Worm (Caenorhabditis elegans) whole organism, L2 larva: ENCODE data around the gene inx-18.

ENCODE experiments used
- F13H6.1 ChIP-seq: sonication (generic microtip); optimal IDR thresholded peaks from 2 replicates; lab custom pipeline; 2016; ENCODE audit warnings: missing genetic modification characterization, missing compliant biosample characterization
- ZK546.5 ChIP-seq: sonication (generic microtip); optimal IDR thresholded peaks from 2 replicates; lab custom pipeline; 2017; ENCODE audit warnings: missing biosample characterization, missing genetic modification characterization
- alr-1 ChIP-seq: fragments of 150-350 bp; optimal IDR thresholded peaks from 2 replicates; lab custom pipeline; 2014; ENCODE audit warnings: missing biosample characterization, missing genetic modification characterization
- ama-1 ChIP-seq: fragments of 150-350 bp; optimal IDR thresholded peaks from 2 replicates; lab custom pipeline; 2018; ENCODE audit warnings: inconsistent platforms
- blmp-1 ChIP-seq: sonication (generic microtip); optimal IDR thresholded peaks from 2 replicates; lab custom pipeline; 2017; ENCODE audit warnings: missing genetic modification characterization, mild to moderate bottlenecking, missing compliant biosample characterization, antibody characterized with exemption, moderate library complexity; ENCODE audit not compliant: insufficient read depth
- ceh-16 ChIP-seq: fragments of 150-350 bp; optimal IDR thresholded peaks from 2 replicates; lab custom pipeline; 2014; ENCODE audit warnings: missing biosample characterization, missing genetic modification characterization
- ceh-82 ChIP-seq: fragments of 150-350 bp; optimal IDR thresholded peaks from 2 replicates; lab custom pipeline; 2014; ENCODE audit warnings: missing biosample characterization, missing genetic modification characterization
- dmd-4 ChIP-seq: sonication (generic microtip); optimal IDR thresholded peaks from 2 replicates; lab custom pipeline; 2017; ENCODE audit warnings: missing biosample characterization, missing genetic modification characterization
- elt-3 ChIP-seq: sonication (generic microtip); optimal IDR thresholded peaks from 2 replicates; lab custom pipeline; 2017; ENCODE audit warnings: missing biosample characterization, missing genetic modification characterization
- fos-1 ChIP-seq: fragments of 150-350 bp; optimal IDR thresholded peaks from 2 replicates; lab custom pipeline; 2014; ENCODE audit warnings: missing biosample characterization, missing genetic modification characterization
- gmeb-1 ChIP-seq: fragments of 150-350 bp; optimal IDR thresholded peaks from 2 replicates; lab custom pipeline; 2014; ENCODE audit warnings: missing biosample characterization, missing genetic modification characterization
- lin-13 ChIP-seq: fragments of 150-350 bp; optimal IDR thresholded peaks from 2 replicates; lab custom pipeline; 2014; ENCODE audit warnings: missing biosample characterization, missing genetic modification reagents, missing genetic modification characterization
- lin-39 ChIP-seq: fragments of 150-350 bp; optimal IDR thresholded peaks from 2 replicates; lab custom pipeline; 2014; ENCODE audit warnings: missing biosample characterization, missing genetic modification reagents, missing genetic modification characterization
- lsy-2 ChIP-seq, 2 experiments: fragments of 150-350 bp in 1 of 2; sonication (generic microtip) in 1 of 2; optimal IDR thresholded peaks; 2 replicates each; lab custom pipeline; 2014 to 2017; ENCODE audit warnings: missing biosample characterization in 2 of 2, missing genetic modification characterization in 2 of 2
- mab-5 ChIP-seq: fragments of 150-350 bp; optimal IDR thresholded peaks from 2 replicates; lab custom pipeline; 2014; ENCODE audit warnings: missing biosample characterization, missing genetic modification characterization
- mbf-1 ChIP-seq: sonication (generic microtip); optimal IDR thresholded peaks from 2 replicates; lab custom pipeline; 2017; ENCODE audit warnings: missing biosample characterization, missing genetic modification characterization
- mdl-1 ChIP-seq, 2 experiments: fragments of 150-350 bp in 1 of 2; sonication (generic microtip) in 1 of 2; optimal IDR thresholded peaks; 2 replicates each; lab custom pipeline; 2017; ENCODE audit warnings: missing biosample characterization in 2 of 2, missing genetic modification characterization in 2 of 2
- nhr-10 ChIP-seq: sonication (generic microtip); optimal IDR thresholded peaks from 2 replicates; lab custom pipeline; 2017; ENCODE audit warnings: missing biosample characterization, missing genetic modification characterization
- nhr-11 ChIP-seq: fragments of 150-350 bp; optimal IDR thresholded peaks from 2 replicates; lab custom pipeline; 2014; ENCODE audit warnings: missing biosample characterization, missing genetic modification characterization
- nhr-12 ChIP-seq: fragments of 150-350 bp; optimal IDR thresholded peaks from 2 replicates; lab custom pipeline; 2014; ENCODE audit warnings: missing biosample characterization, missing genetic modification characterization
- nhr-129 ChIP-seq: fragments of 150-350 bp; optimal IDR thresholded peaks from 2 replicates; lab custom pipeline; 2014; ENCODE audit warnings: missing biosample characterization, missing genetic modification characterization
- nhr-237 ChIP-seq: fragments of 150-350 bp; optimal IDR thresholded peaks from 2 replicates; lab custom pipeline; 2014; ENCODE audit warnings: missing biosample characterization, missing genetic modification characterization
- nhr-25 ChIP-seq: fragments of 150-350 bp; sonication (generic microtip); optimal IDR thresholded peaks from 3 replicates; lab custom pipeline; 2014; ENCODE audit warnings: missing biosample characterization, missing genetic modification characterization
- sem-4 ChIP-seq: fragments of 150-350 bp; optimal IDR thresholded peaks from 2 replicates; lab custom pipeline; 2014; ENCODE audit warnings: missing biosample characterization, missing genetic modification reagents, missing genetic modification characterization
- sma-3 ChIP-seq: sonication (generic microtip); optimal IDR thresholded peaks from 2 replicates; lab custom pipeline; 2016; ENCODE audit warnings: missing genetic modification reagents, missing genetic modification characterization, missing compliant biosample characterization
- sma-9 ChIP-seq, 2 experiments: fragments of 150-350 bp in 1 of 2; sonication (generic microtip) in 1 of 2; optimal IDR thresholded peaks; 2 replicates each; lab custom pipeline; 2014 to 2016; ENCODE audit warnings: missing genetic modification characterization in 2 of 2, mild to moderate bottlenecking in 1 of 2, missing biosample characterization in 1 of 2, missing compliant biosample characterization in 1 of 2, missing genetic modification reagents in 1 of 2, moderate library complexity in 1 of 2
- snpc-4 ChIP-seq: fragments of 150-350 bp; optimal IDR thresholded peaks from 2 replicates; lab custom pipeline; 2014; ENCODE audit warnings: missing biosample characterization, missing genetic modification characterization
- unc-39 ChIP-seq: fragments of 150-350 bp; optimal IDR thresholded peaks from 2 replicates; lab custom pipeline; 2014; ENCODE audit warnings: missing biosample characterization, missing genetic modification characterization
- unc-55 ChIP-seq: fragments of 150-350 bp; sonication (generic microtip); optimal IDR thresholded peaks from 3 replicates; lab custom pipeline; 2014; ENCODE audit warnings: missing biosample characterization, missing genetic modification reagents, missing genetic modification characterization
- unc-62 ChIP-seq: fragments of 150-350 bp; optimal IDR thresholded peaks from 2 replicates; lab custom pipeline; 2014; ENCODE audit warnings: missing biosample characterization, missing genetic modification reagents, missing genetic modification characterization
- zag-1 ChIP-seq: fragments of 150-350 bp; optimal IDR thresholded peaks from 2 replicates; lab custom pipeline; 2014; ENCODE audit warnings: missing biosample characterization, missing genetic modification characterization
- ztf-11 ChIP-seq: sonication (generic microtip); optimal IDR thresholded peaks from 2 replicates; lab custom pipeline; 2017; ENCODE audit warnings: missing biosample characterization, missing genetic modification characterization

The inx-18 gene

DNA sequence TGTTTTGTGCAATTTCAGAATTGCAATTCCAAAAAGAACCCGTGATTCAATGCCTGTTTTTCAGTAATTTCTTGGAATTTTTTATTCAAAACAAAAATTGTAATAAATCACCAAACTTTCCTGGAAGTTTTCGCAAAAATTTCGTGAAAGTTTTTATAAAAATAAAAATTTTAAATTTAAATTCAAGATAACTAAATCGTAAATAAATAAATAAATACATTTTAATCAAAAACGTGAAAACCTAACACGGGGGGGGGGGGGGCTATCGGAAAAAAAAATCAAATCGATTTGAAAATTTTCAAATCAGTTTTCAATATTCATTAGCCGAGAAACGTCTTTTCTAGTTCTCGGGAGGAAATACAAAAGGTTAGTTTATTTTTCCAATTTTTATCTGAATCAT lies 13.1 kb upstream of the inx-18 start, which contains the start of gene C18H7.4:
C18H7.4 (plus strand) TSS at position 301 of the 400 bp plus-strand sequence.
- TF ChIP-seq unc-55 (no peak), mbf-1 (tag; lab: Kevin White, UChicago) (no peak), dmd-4 (no peak), nhr-10 (tag; lab: Kevin White, UChicago) (no peak), unc-62 (GFP tag; lab: Kevin White, UChicago) (no peak), blmp-1 (tag; lab: Kevin White, UChicago) (no peak), nhr-25 (tag; lab: Kevin White, UChicago) (no peak), fos-1 (tag; lab: Kevin White, UChicago) (no peak), snpc-4 (tag; lab: Kevin White, UChicago) (no peak), nhr-237 (no peak), sem-4 (tag; lab: Kevin White, UChicago) (no peak)

DNA sequence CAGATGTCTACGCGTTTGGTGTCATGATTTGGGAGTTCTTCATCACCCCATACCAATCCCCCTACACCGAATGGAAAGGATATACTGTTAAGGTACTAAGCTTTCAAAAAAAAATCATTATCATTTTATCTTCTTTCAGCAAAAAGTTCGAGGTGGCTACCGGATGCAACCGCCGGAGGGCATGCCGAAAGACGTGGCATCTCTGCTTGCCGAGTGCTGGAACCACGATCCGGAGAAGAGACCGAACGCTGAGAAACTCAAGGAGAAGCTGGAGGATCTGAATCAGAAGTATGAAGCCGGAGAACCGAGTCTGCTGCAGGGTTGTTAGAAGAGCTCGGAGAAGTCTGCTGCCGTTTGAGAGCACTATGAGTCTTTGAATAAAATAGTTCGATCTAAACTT lies 11.3 kb upstream of the inx-18 start:
- no peak for TF ChIP-seq ceh-82
- TF ChIP-seq elt-3 (tag; lab: Kevin White, UChicago) = no peak
- TF ChIP-seq nhr-11 = no peak
- no peak for TF ChIP-seq F13H6.1 (tag; lab: Kevin White, UChicago)

DNA sequence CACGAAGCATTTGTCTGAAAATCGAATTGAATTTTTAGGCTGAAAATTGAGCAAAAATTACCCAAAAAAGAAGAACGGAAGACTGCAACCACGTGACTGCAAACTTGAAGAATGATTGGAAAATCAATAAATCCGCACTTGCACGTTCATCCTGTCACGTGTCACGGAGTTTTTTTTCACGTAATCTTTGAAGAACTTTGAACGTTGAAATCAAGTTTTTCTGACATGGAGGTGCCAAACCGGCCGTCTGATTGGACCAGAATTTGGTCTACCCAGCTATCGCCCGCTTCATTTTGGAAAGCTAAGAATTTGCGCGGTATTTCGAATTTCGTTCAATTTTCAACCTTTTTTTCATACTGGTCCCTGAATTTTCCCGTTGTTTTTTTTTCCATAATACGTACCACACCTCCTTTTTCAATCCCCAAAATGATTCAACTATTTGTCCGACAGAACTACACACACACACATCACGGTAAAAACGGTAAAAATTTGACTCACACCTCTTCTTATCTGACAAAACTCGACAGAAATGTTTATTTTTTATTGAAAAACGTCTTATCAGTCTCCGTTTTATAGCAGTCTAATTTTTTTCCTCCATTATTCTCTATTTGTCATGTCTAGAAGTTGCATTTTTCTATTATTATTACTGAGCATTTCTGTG lies 9.7 kb upstream of the inx-18 start, which contains the start of the genes C18H7.7 and C18H7.11:
C18H7.7 (minus strand) TSS at position 101 of the 661 bp plus-strand sequence.
C18H7.11 (plus strand) TSS at position 611 of the 661 bp plus-strand sequence.
- TF ChIP-seq alr-1 (tag; lab: Kevin White, UChicago) = no peak
- no peak for TF ChIP-seq dmd-4
- TF ChIP-seq nhr-25 (tag; lab: Kevin White, UChicago) = no peak
- TF ChIP-seq fos-1 (tag; lab: Kevin White, UChicago) = peak; percentile 79

ce11 chrIV:601595-601994 lies 4.6 kb upstream of the inx-18 start, which contains the start of gene srt-59:
TSS of gene srt-59 (minus strand) at chrIV:601695.
- TF ChIP-seq sma-9 (GFP tag; optimal IDR thresholded peaks at IDR 0.05; lab: Kevin White, UChicago) (no peak), sma-9 (tag; optimal IDR thresholded peaks at IDR 0.05; lab: Kevin White, UChicago) (no peak), nhr-12 (no peak), nhr-11 (no peak), gmeb-1 (tag; lab: Kevin White, UChicago) (no peak), unc-39 (tag; lab: Kevin White, UChicago) (no peak), sma-3 (GFP tag; lab: Kevin White, UChicago) (no peak), fos-1 (tag; lab: Kevin White, UChicago) (no peak), lsy-2 (tag; optimal IDR thresholded peaks at IDR 0.05; lab: Kevin White, UChicago) (no peak), mab-5 (tag; lab: Kevin White, UChicago) (no peak), lin-39 (tag; lab: Kevin White, UChicago) (no peak), nhr-129 (tag; lab: Kevin White, UChicago) (no peak), elt-3 (tag; lab: Kevin White, UChicago) (no peak)

DNA sequence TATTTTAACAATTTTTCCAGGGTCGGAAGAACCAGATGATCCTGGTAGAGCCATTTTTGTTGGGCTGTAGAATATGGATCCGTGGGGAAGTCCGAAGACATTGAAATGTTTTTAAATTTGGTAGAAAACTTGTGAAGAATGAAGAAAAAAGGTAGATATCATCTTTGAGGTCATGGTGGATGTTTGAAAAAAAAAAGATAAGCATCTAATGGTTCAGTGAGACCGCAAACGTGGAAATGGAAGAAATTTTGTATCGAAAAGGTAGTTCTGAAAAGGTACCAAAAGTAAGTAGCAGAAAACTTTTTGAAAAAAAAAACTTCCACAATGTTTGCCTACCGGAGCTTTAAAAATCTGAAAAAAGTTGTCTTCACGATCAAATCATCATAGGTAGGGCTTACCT lies 2.6 kb upstream of the inx-18 start, which contains the start of gene prmt-4:
prmt-4 (minus strand) TSS at position 101 of the 400 bp plus-strand sequence.
- TF ChIP-seq ceh-16 = no peak
- TF ChIP-seq zag-1 = no peak
- no peak for TF ChIP-seq mdl-1 (tag; optimal IDR thresholded peaks at IDR 0.05; lab: Kevin White, UChicago)
- no peak for TF ChIP-seq ztf-11 (tag; lab: Kevin White, UChicago)
- TF ChIP-seq mbf-1 (tag; lab: Kevin White, UChicago) = no peak
- no peak for TF ChIP-seq nhr-25 (tag; lab: Kevin White, UChicago)
- no peak for TF ChIP-seq mab-5 (tag; lab: Kevin White, UChicago)
- no peak for TF ChIP-seq sem-4 (tag; lab: Kevin White, UChicago)
- TF ChIP-seq ama-1 = no peak
- no peak for TF ChIP-seq fos-1 (tag; lab: Kevin White, UChicago)
- TF ChIP-seq nhr-237 = no peak
- TF ChIP-seq ZK546.5 = no peak
- no peak for TF ChIP-seq elt-3 (tag; lab: Kevin White, UChicago)
- TF ChIP-seq dmd-4 = no peak
- no peak for TF ChIP-seq lin-13
